Fruit fly (Drosophila melanogaster) whole organism, embryonic: Measurements from ENCODE around the gene CG42749.

Source experiments
- Atf-2 ChIP-seq: fragments of 200-800 bp; sonication (Bioruptor generic); optimal IDR thresholded peaks from 2 replicates; lab custom pipeline; 2016; ENCODE audit warnings: missing biosample characterization, missing genetic modification characterization
- Bgb ChIP-seq: fragments of 200-800 bp; sonication (Bioruptor generic); IDR thresholded peaks from 2 replicates; pipeline ENCODE4 v1.3.6; 2022; ENCODE audit warnings: missing biosample characterization, missing genetic modification characterization; ENCODE audit not compliant: partially characterized antibody
- CG10431 ChIP-seq: fragments of 200-800 bp; sonication (Bioruptor generic); optimal IDR thresholded peaks from 3 replicates; lab custom pipeline; 2018; ENCODE audit warnings: missing biosample characterization, mild to moderate bottlenecking, missing genetic modification characterization
- CG12236 ChIP-seq: fragments of 200-800 bp; sonication (Bioruptor generic); optimal IDR thresholded peaks from 2 replicates; lab custom pipeline; 2016; ENCODE audit warnings: missing biosample characterization, missing genetic modification characterization
- CG12299 ChIP-seq: fragments of 200-800 bp; sonication (Bioruptor generic); optimal IDR thresholded peaks from 2 replicates; lab custom pipeline; 2018; ENCODE audit warnings: missing biosample characterization, mild to moderate bottlenecking, missing genetic modification characterization
- CG13424 ChIP-seq: fragments of 200-800 bp; sonication (Bioruptor generic); optimal IDR thresholded peaks from 2 replicates; lab custom pipeline; 2019; ENCODE audit warnings: missing biosample characterization, mild to moderate bottlenecking, missing genetic modification characterization, moderate library complexity
- CG15011 ChIP-seq: fragments of 200-800 bp; sonication (Bioruptor generic); optimal IDR thresholded peaks from 3 replicates; lab custom pipeline; 2018; ENCODE audit warnings: missing biosample characterization, mild to moderate bottlenecking, missing genetic modification characterization
- CG15601 ChIP-seq: fragments of 200-800 bp; sonication (Bioruptor generic); optimal IDR thresholded peaks from 3 replicates; lab custom pipeline; 2019; ENCODE audit warnings: missing biosample characterization, mild to moderate bottlenecking, missing genetic modification characterization, moderate library complexity
- CG1602 ChIP-seq: fragments of 200-800 bp; sonication (Bioruptor generic); optimal IDR thresholded peaks from 3 replicates; lab custom pipeline; 2016; ENCODE audit warnings: missing biosample characterization, missing genetic modification characterization
- CG1647 ChIP-seq: fragments of 200-800 bp; sonication (Bioruptor generic); optimal IDR thresholded peaks from 3 replicates; lab custom pipeline; 2016; ENCODE audit warnings: missing biosample characterization, missing genetic modification characterization
- CG16815 ChIP-seq: fragments of 200-800 bp; sonication (Bioruptor generic); optimal IDR thresholded peaks from 3 replicates; lab custom pipeline; 2017; ENCODE audit warnings: missing biosample characterization, mild to moderate bottlenecking, missing genetic modification characterization
- CG17328 ChIP-seq: fragments of 200-800 bp; sonication (Bioruptor generic); IDR thresholded peaks from 2 replicates; pipeline ENCODE4 v1.3.6; 2022; ENCODE audit warnings: missing biosample characterization, missing genetic modification characterization
- CG17385 ChIP-seq: fragments of 200-800 bp; sonication (Bioruptor generic); optimal IDR thresholded peaks from 3 replicates; lab custom pipeline; 2018; ENCODE audit warnings: missing biosample characterization, mild to moderate bottlenecking, missing genetic modification characterization
- CG2678 ChIP-seq: fragments of 200-800 bp; sonication (Bioruptor generic); optimal IDR thresholded peaks from 3 replicates; lab custom pipeline; 2019; ENCODE audit warnings: missing biosample characterization, mild to moderate bottlenecking, missing genetic modification characterization, moderate library complexity
- CG2712 ChIP-seq: fragments of 200-800 bp; optimal IDR thresholded peaks from 3 replicates; lab custom pipeline; 2019; ENCODE audit warnings: missing biosample characterization, mild to moderate bottlenecking, missing genetic modification characterization, moderate library complexity
- CG30020 ChIP-seq: fragments of 200-800 bp; optimal IDR thresholded peaks from 2 replicates; lab custom pipeline; 2019; ENCODE audit warnings: missing biosample characterization, mild to moderate bottlenecking, missing genetic modification characterization, moderate library complexity
- CG34224 ChIP-seq: fragments of 200-800 bp; sonication (Bioruptor generic); IDR thresholded peaks from 3 replicates; pipeline ENCODE4 v1.3.6; 2022; ENCODE audit warnings: missing biosample characterization, missing genetic modification characterization; ENCODE audit not compliant: partially characterized antibody
- CG4730 ChIP-seq: fragments of 200-800 bp; sonication (Bioruptor generic); IDR thresholded peaks from 2 replicates; pipeline ENCODE4 v1.3.6; 2022; ENCODE audit warnings: missing biosample characterization, missing genetic modification characterization
- CG6254 ChIP-seq: fragments of 200-800 bp; sonication (Bioruptor generic); optimal IDR thresholded peaks from 3 replicates; lab custom pipeline; 2017; ENCODE audit warnings: mild to moderate bottlenecking, missing biosample characterization, missing genetic modification reagents, missing genetic modification characterization
- CG7839 ChIP-seq: fragments of 200-800 bp; sonication (Bioruptor generic); optimal IDR thresholded peaks from 3 replicates; lab custom pipeline; 2018; ENCODE audit warnings: missing biosample characterization, mild to moderate bottlenecking, missing genetic modification characterization, moderate library complexity
- CG7928 ChIP-seq: fragments of 200-800 bp; sonication (Bioruptor generic); optimal IDR thresholded peaks from 2 replicates; lab custom pipeline; 2017; ENCODE audit warnings: missing biosample characterization, mild to moderate bottlenecking, missing genetic modification characterization
- CG7987 ChIP-seq: fragments of 200-800 bp; sonication (Bioruptor generic); optimal IDR thresholded peaks from 2 replicates; lab custom pipeline; 2018; ENCODE audit warnings: missing biosample characterization, mild to moderate bottlenecking, missing genetic modification characterization, moderate library complexity
- CG9727 ChIP-seq: fragments of 200-800 bp; sonication (Bioruptor generic); optimal IDR thresholded peaks from 3 replicates; lab custom pipeline; 2017; ENCODE audit warnings: missing biosample characterization, mild to moderate bottlenecking, missing genetic modification characterization
- Camta ChIP-seq: fragments of 200-800 bp; sonication (Bioruptor generic); optimal IDR thresholded peaks from 2 replicates; lab custom pipeline; 2016; ENCODE audit warnings: missing biosample characterization, missing genetic modification characterization
- D19B ChIP-seq: fragments of 200-800 bp; sonication (Bioruptor generic); optimal IDR thresholded peaks from 2 replicates; lab custom pipeline; 2017; ENCODE audit warnings: missing biosample characterization, mild to moderate bottlenecking, missing genetic modification characterization
- HLHmδ ChIP-seq: fragments of 200-800 bp; sonication (Bioruptor generic); optimal IDR thresholded peaks from 2 replicates; lab custom pipeline; 2018; ENCODE audit warnings: missing biosample characterization, mild to moderate bottlenecking, missing genetic modification characterization, moderate library complexity
- Med ChIP-seq: fragments of 200-800 bp; sonication (Bioruptor generic); peaks from one replicate; lab custom pipeline; 2016; ENCODE audit warnings: missing biosample characterization, missing genetic modification characterization, mild to moderate bottlenecking, inconsistent platforms, moderate library complexity
- NFAT ChIP-seq: fragments of 200-800 bp; sonication (Bioruptor generic); IDR thresholded peaks from 2 replicates; pipeline ENCODE4 v1.3.6; 2022; ENCODE audit warnings: missing biosample characterization, missing genetic modification characterization
- Nf-YA ChIP-seq: fragments of 200-800 bp; sonication (Bioruptor generic); IDR thresholded peaks from 2 replicates; pipeline ENCODE4 v1.3.6; 2022; ENCODE audit warnings: missing biosample characterization, missing genetic modification characterization
- NfI ChIP-seq: fragments of 200-800 bp; sonication (Bioruptor generic); optimal IDR thresholded peaks from 3 replicates; lab custom pipeline; 2018; ENCODE audit warnings: missing biosample characterization, mild to moderate bottlenecking, missing genetic modification characterization, moderate library complexity
- PHDP ChIP-seq: fragments of 200-800 bp; sonication (Bioruptor generic); optimal IDR thresholded peaks from 3 replicates; lab custom pipeline; 2018; ENCODE audit warnings: missing biosample characterization, mild to moderate bottlenecking, missing genetic modification characterization, moderate library complexity
- Ptx1 ChIP-seq: fragments of 200-800 bp; sonication (Bioruptor generic); IDR thresholded peaks from 2 replicates; pipeline ENCODE4 v1.3.6; 2022; ENCODE audit warnings: missing biosample characterization, missing genetic modification characterization
- Ravus ChIP-seq: fragments of 200-800 bp; sonication (Bioruptor generic); IDR thresholded peaks from 2 replicates; pipeline ENCODE4 v1.3.6; 2022; ENCODE audit warnings: missing biosample characterization, missing genetic modification characterization
- Rx ChIP-seq: fragments of 200-800 bp; sonication (Bioruptor generic); IDR thresholded peaks from 2 replicates; pipeline ENCODE4 v1.3.6; 2022; ENCODE audit warnings: missing biosample characterization, missing genetic modification characterization
- Sry-β ChIP-seq: fragments of 200-800 bp; sonication (Bioruptor generic); optimal IDR thresholded peaks from 2 replicates; lab custom pipeline; 2018; ENCODE audit warnings: missing biosample characterization, mild to moderate bottlenecking, missing genetic modification characterization, moderate library complexity
- ase ChIP-seq: fragments of 200-800 bp; sonication (Bioruptor generic); IDR thresholded peaks from 3 replicates; pipeline ENCODE4 v1.3.6; 2022; ENCODE audit warnings: missing biosample characterization, missing genetic modification characterization
- cato ChIP-seq: fragments of 200-800 bp; sonication (Bioruptor generic); optimal IDR thresholded peaks from 2 replicates; lab custom pipeline; 2016; ENCODE audit warnings: missing biosample characterization, missing genetic modification characterization, borderline replicate concordance
- dysf ChIP-seq: fragments of 200-800 bp; sonication (Bioruptor generic); IDR thresholded peaks from 3 replicates; pipeline ENCODE4 v1.3.6; 2022; ENCODE audit warnings: missing biosample characterization, missing genetic modification characterization
- gem ChIP-seq: fragments of 200-800 bp; sonication (Bioruptor generic); optimal IDR thresholded peaks from 2 replicates; lab custom pipeline; 2019; ENCODE audit warnings: missing biosample characterization, mild to moderate bottlenecking, missing genetic modification characterization, moderate library complexity
- ham ChIP-seq: fragments of 200-800 bp; sonication (Bioruptor generic); IDR thresholded peaks from 2 replicates; pipeline ENCODE4 v1.3.6; 2022; ENCODE audit warnings: missing biosample characterization, missing genetic modification characterization
- hbn ChIP-seq: fragments of 200-800 bp; sonication (Bioruptor generic); IDR thresholded peaks from 2 replicates; pipeline ENCODE4 v1.3.6; 2022; ENCODE audit warnings: missing biosample characterization, missing genetic modification characterization; ENCODE audit not compliant: partially characterized antibody
- knrl ChIP-seq: fragments of 200-800 bp; sonication (Bioruptor generic); IDR thresholded peaks from 3 replicates; pipeline ENCODE4 v1.3.6; 2022; ENCODE audit warnings: missing biosample characterization, missing genetic modification characterization; ENCODE audit not compliant: partially characterized antibody
- lmd ChIP-seq: fragments of 200-800 bp; sonication (Bioruptor generic); IDR thresholded peaks from 2 replicates; pipeline ENCODE4 v1.3.6; 2022; ENCODE audit warnings: missing biosample characterization, missing genetic modification characterization
- lola ChIP-seq, 3 experiments: fragments of >200 bp in 2 of 3; fragments of 200-800 bp in 1 of 3; sonication (Bioruptor generic) in 1 of 3; optimal IDR thresholded peaks; 2 replicates each; lab custom pipeline; 2017 to 2019; ENCODE audit warnings: missing biosample characterization in 3 of 3, missing genetic modification characterization in 3 of 3, mild to moderate bottlenecking in 1 of 3, moderate library complexity in 1 of 3
- nmo ChIP-seq: fragments of 200-800 bp; sonication (Bioruptor generic); optimal IDR thresholded peaks from 2 replicates; lab custom pipeline; 2018; ENCODE audit warnings: missing biosample characterization, mild to moderate bottlenecking, missing genetic modification characterization, moderate library complexity
- sna ChIP-seq: fragments of 200-800 bp; sonication (Bioruptor generic); IDR thresholded peaks from 2 replicates; pipeline ENCODE4 v1.3.6; 2022; ENCODE audit warnings: missing biosample characterization, missing genetic modification characterization; ENCODE audit not compliant: partially characterized antibody
- sob ChIP-seq: fragments of 200-800 bp; sonication (Bioruptor generic); IDR thresholded peaks from 2 replicates; pipeline ENCODE4 v1.3.6; 2022; ENCODE audit warnings: missing biosample characterization, missing genetic modification characterization
- stwl ChIP-seq: fragments of 200-800 bp; sonication (Bioruptor generic); optimal IDR thresholded peaks from 3 replicates; lab custom pipeline; 2018; ENCODE audit warnings: missing biosample characterization, mild to moderate bottlenecking, missing genetic modification characterization, moderate library complexity
- wdn ChIP-seq: fragments of 200-800 bp; sonication (Bioruptor generic); IDR thresholded peaks from 2 replicates; pipeline ENCODE4 v1.3.6; 2022; ENCODE audit warnings: missing biosample characterization, missing genetic modification characterization

CG42749 gene

DNA sequence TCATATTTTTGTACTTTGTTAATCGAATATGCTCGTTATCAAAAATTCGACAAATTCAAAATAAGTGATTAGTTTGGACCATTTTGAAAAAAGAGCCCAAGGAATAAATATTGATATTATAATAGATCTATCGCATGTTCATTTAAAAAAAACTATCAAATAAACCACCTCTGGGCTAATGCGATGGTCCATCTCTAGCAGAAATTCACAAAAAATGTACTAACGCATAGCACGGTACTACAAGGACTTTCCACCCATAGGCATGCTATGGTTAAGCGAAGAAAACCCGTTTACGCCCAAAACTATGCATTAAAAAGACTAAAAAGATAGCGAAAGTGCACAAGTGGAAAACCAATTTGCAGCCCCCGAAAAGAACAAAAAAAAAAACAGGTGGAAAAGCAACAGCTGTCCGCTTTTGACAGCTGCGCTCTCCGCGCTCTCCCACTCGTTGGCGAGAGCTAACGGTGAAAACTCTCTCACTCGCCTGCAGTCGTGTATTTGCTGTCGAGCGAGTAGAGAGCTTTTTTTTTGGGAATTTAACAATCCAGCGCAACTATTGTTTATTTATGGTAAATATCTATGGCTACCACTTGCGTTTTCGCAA lies 36.5 kb downstream of the CG42749 start, which contains the start of gene CanB (continued):
- TF ChIP-seq CG2678 (tag; lab: Kevin White, UChicago) (peak; percentile 9), Atf-2 (GFP tag; lab: Kevin White, UChicago) (no peak), CG17328 (0 out of 2 replicates have a peak, but pooled peaks have one; percentile 35), Nf-YA (no peak), NFAT (no peak), CG10431 (GFP tag; lab: Kevin White, UChicago) (no peak), Camta (GFP tag; lab: Kevin White, UChicago) (no peak), CG7928 (GFP tag; lab: Kevin White, UChicago) (no peak), ham (GFP tag; lab: Robert Waterston, UW) (no peak), ase (GFP tag; lab: Robert Waterston, UW) (no peak), Rx (no peak), HLHmδ (GFP tag; lab: Kevin White, UChicago) (no peak), CG7839 (tag; lab: Kevin White, UChicago) (peak; percentile 23), CG7987 (no peak), Sry-β (GFP tag; lab: Kevin White, UChicago) (no peak), dysf (GFP tag; lab: Robert Waterston, UW) (no peak), lola (GFP tag; optimal IDR thresholded peaks at IDR 0.05; lab: Kevin White, UChicago) (no peak), knrl (GFP tag; lab: Robert Waterston, UW) (peak; percentile 70), CG16815 (GFP tag; lab: Kevin White, UChicago) (no peak), CG9727 (GFP tag; lab: Kevin White, UChicago) (no peak), gem (tag; lab: Kevin White, UChicago) (peak; percentile 29), CG12299 (no peak), sna (peak; percentile 52; the same call in 1 of the 2 replicates), NfI (no peak), hbn (GFP tag; lab: Robert Waterston, UW) (peak; percentile 52; the same call in 1 of the 2 replicates), CG15601 (tag; lab: Kevin White, UChicago) (no peak), CG34224 (GFP tag; lab: Robert Waterston, UW) (peak; percentile 55; the same call in 1 of the 3 replicates), CG12236 (GFP tag; lab: Kevin White, UChicago) (no peak)

DNA sequence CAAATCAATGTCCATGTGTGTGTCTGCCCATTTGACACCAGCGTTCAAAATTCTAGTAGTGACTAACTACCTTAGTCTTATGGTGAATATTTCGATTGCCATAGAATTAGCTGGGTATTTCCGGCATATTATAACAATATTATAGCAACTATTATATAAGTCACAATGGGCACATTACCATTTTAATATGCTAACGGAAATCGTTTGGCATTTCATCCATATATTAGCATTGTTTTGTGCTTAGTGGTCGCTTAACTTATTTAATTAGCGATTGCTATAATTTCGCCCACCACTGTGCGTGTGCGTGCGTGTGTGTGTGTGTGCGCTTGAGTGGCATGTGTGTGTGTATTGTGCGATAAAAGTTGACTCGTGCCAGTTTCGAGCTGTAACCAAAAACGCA lies 40.9 kb downstream of the CG42749 start:
- TF ChIP-seq sob (GFP tag; lab: Robert Waterston, UW) = 0 out of 2 replicates have a peak, but pooled peaks have one; percentile 20
- TF ChIP-seq Bgb (GFP tag; lab: Robert Waterston, UW) = no peak
- no peak for TF ChIP-seq Ravus (GFP tag; lab: Robert Waterston, UW)
- peak; percentile 52 for TF ChIP-seq CG17385
- TF ChIP-seq gem (tag; lab: Kevin White, UChicago) = peak; percentile 67
- peak; percentile 19 for TF ChIP-seq CG15011 (GFP tag; lab: Kevin White, UChicago)
- peak; percentile 21 for TF ChIP-seq nmo
- peak; percentile 73 for TF ChIP-seq Med (GFP tag; lab: Kevin White, UChicago)
- TF ChIP-seq CG13424 (tag; lab: Kevin White, UChicago) = peak; percentile 52
- TF ChIP-seq CG4730 (GFP tag; lab: Robert Waterston, UW) = no peak
- no peak for TF ChIP-seq CG7928 (GFP tag; lab: Kevin White, UChicago)
- TF ChIP-seq D19B (GFP tag; lab: Kevin White, UChicago) = peak; percentile 34
- TF ChIP-seq CG30020 (tag; lab: Kevin White, UChicago) = no peak
- peak; percentile 60 for TF ChIP-seq PHDP
- TF ChIP-seq cato (GFP tag; lab: Kevin White, UChicago) = no peak
- TF ChIP-seq CG1602 (GFP tag; lab: Kevin White, UChicago) = no peak
- peak; percentile 20 for TF ChIP-seq CG2712 (tag; lab: Kevin White, UChicago)
- peak; percentile 22; the same call in 1 of the 2 replicates for TF ChIP-seq Ptx1 (GFP tag; lab: Robert Waterston, UW)
- no peak for TF ChIP-seq wdn (GFP tag; lab: Robert Waterston, UW)
- TF ChIP-seq CG6254 (GFP tag; lab: Kevin White, UChicago) = no peak
- TF ChIP-seq stwl (tag; lab: Kevin White, UChicago) = no peak
- peak; percentile 41; the same call in 1 of the 2 replicates for TF ChIP-seq lmd (GFP tag; lab: Robert Waterston, UW)
- no peak for TF ChIP-seq CG1647 (GFP tag; lab: Kevin White, UChicago)
